Worm (Caenorhabditis elegans): Measurements from ENCODE around the gene F22B7.3.

DNA sequence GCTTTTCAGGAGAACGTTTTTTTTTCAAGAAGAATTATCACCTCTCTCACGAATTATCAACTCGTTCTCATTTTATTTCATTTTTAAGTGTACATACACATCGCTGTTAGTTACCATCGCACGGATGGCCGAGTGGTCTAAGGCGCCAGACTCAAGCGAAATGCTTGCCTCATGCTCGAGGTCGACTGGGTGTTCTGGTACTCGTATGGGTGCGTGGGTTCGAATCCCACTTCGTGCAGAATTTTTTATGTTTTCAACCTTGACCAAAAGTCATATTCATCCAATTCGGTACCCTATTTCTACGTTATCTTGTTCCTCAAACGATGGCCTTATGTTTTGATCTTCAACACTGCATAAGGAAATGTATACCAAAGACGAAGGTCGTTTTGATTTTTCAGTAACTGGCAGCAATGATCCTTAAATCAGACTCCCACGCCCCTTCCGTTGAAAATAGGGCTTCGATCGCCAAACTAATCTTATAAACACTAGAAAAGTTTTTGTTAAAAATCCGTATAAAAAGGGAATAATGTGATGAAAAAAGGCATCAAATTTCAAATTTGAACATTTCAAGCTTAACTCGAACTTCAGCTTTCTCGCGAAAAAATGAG, 9.4 kb upstream of the F22B7.3 start, which contains the start of gene fip-1:
- TF ChIP-seq D2030.7 (GFP tag; IDR thresholded peaks at IDR 0.05) (peak; percentile 76), lir-1 (GFP tag; conservative IDR thresholded peaks at IDR 0.05) (no peak), him-1 (tag; optimal IDR thresholded peaks at IDR 0.05) (peak; percentile 77), C17E4.6 (GFP tag; IDR thresholded peaks at IDR 0.05) (no peak)

All from whole organism, young adult.